Worm (Caenorhabditis elegans) whole organism, L1 larva: ENCODE results near the gene C18A11.1.

Source experiments
- egl-27 ChIP-seq, 2 experiments: fragments of 150-350 bp in 1 of 2; sonication (generic microtip); optimal IDR thresholded peaks; 3 replicates each; lab custom pipeline; 2017 to 2018; ENCODE audit warnings: missing biosample characterization in 2 of 2, missing genetic modification characterization in 2 of 2, missing genetic modification reagents in 2 of 2
- hlh-17 ChIP-seq: fragments of 200-800 bp; sonication (Bioruptor generic); optimal IDR thresholded peaks from 2 replicates; lab custom pipeline; 2018; ENCODE audit warnings: missing genetic modification characterization, mild to moderate bottlenecking, missing compliant biosample characterization, moderate library complexity, borderline replicate concordance
- lin-13 ChIP-seq: fragments of 150-350 bp; optimal IDR thresholded peaks from 2 replicates; lab custom pipeline; 2014; ENCODE audit warnings: missing biosample characterization, missing genetic modification reagents, missing genetic modification characterization
- snpc-4 ChIP-seq: fragments of 150-350 bp; optimal IDR thresholded peaks from 2 replicates; lab custom pipeline; 2014; ENCODE audit warnings: missing biosample characterization, missing genetic modification characterization
- sptf-1 ChIP-seq: fragments of 150-350 bp; optimal IDR thresholded peaks from 2 replicates; lab custom pipeline; 2014; ENCODE audit warnings: missing biosample characterization, missing genetic modification characterization
- ztf-4 ChIP-seq: fragments of 150-350 bp; optimal IDR thresholded peaks from 2 replicates; lab custom pipeline; 2014; ENCODE audit warnings: missing biosample characterization, missing genetic modification characterization

DNA sequence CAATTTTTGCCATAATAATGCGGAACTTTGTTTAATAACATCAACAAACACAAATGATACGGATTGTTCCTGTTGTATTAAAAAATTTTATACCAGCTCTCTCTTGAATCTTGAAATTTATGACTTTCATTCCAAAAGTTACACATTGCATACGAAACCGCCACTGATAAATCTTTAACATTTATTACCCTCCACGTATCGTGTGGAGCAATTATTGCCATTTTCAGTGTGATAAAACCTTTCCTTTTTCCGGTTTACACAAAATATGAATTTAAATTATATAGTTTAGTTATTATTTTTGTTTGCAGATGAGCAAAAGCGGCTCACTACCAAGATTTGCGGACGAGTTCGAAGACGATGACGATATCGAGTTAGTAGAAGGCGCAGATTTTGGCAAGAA, 8.3 kb upstream of the C18A11.1 start, which contains the start of gene C18A11.3:
- no peak for TF ChIP-seq snpc-4
- no peak for TF ChIP-seq egl-27 (tag; optimal IDR thresholded peaks at IDR 0.05; lab: Kevin White, UChicago)
- no peak for TF ChIP-seq ztf-4
- no peak for TF ChIP-seq lin-13
- no peak for TF ChIP-seq sptf-1
- TF ChIP-seq hlh-17 = no peak
